Fruit fly (Drosophila melanogaster) whole organism, embryonic: ENCODE results near the gene CG14931.

Experiments used
- Ada2b ChIP-seq: fragments of 200-800 bp; sonication (Bioruptor generic); IDR thresholded peaks from 2 replicates; pipeline ENCODE4 v1.3.6; 2022; ENCODE audit warnings: missing biosample characterization, missing genetic modification characterization
- Asciz ChIP-seq: fragments of 200-800 bp; sonication (Bioruptor generic); optimal IDR thresholded peaks from 2 replicates; lab custom pipeline; 2017; ENCODE audit warnings: missing biosample characterization, mild to moderate bottlenecking, missing genetic modification characterization, missing genetic modification reagents
- Blimp-1 ChIP-seq: fragments of 200-800 bp; sonication (Bioruptor generic); optimal IDR thresholded peaks from 3 replicates; lab custom pipeline; 2018; ENCODE audit warnings: missing biosample characterization, missing genetic modification characterization, mild to moderate bottlenecking, moderate library complexity, missing genetic modification reagents
- CG10366 ChIP-seq: fragments of 200-800 bp; sonication (Bioruptor generic); IDR thresholded peaks from 2 replicates; pipeline ENCODE4 v1.3.6; 2022; ENCODE audit warnings: missing biosample characterization, missing genetic modification characterization
- CG10431 ChIP-seq: fragments of 200-800 bp; sonication (Bioruptor generic); optimal IDR thresholded peaks from 3 replicates; lab custom pipeline; 2018; ENCODE audit warnings: missing biosample characterization, mild to moderate bottlenecking, missing genetic modification characterization
- CG11456 ChIP-seq: fragments of 200-800 bp; sonication (Bioruptor generic); IDR thresholded peaks from 3 replicates; pipeline ENCODE4 v1.3.6; 2022; ENCODE audit warnings: missing biosample characterization, missing genetic modification characterization
- CG12071 ChIP-seq: fragments of 200-800 bp; sonication (Bioruptor generic); optimal IDR thresholded peaks from 3 replicates; lab custom pipeline; 2018; ENCODE audit warnings: missing biosample characterization, mild to moderate bottlenecking, missing genetic modification characterization
- CG1233 ChIP-seq: fragments of 200-800 bp; sonication (Bioruptor generic); optimal IDR thresholded peaks from 4 replicates; lab custom pipeline; 2018; ENCODE audit warnings: missing biosample characterization, mild to moderate bottlenecking, missing genetic modification characterization
- CG14710 ChIP-seq: fragments of 200-800 bp; sonication (Bioruptor generic); optimal IDR thresholded peaks from 3 replicates; lab custom pipeline; 2019; ENCODE audit warnings: missing biosample characterization, mild to moderate bottlenecking, missing genetic modification characterization, moderate library complexity
- CG1529 ChIP-seq: fragments of 200-800 bp; sonication (Bioruptor generic); optimal IDR thresholded peaks from 3 replicates; lab custom pipeline; 2018; ENCODE audit warnings: missing biosample characterization, missing genetic modification characterization
- CG16815 ChIP-seq: fragments of 200-800 bp; sonication (Bioruptor generic); optimal IDR thresholded peaks from 3 replicates; lab custom pipeline; 2017; ENCODE audit warnings: missing biosample characterization, mild to moderate bottlenecking, missing genetic modification characterization
- CG17361 ChIP-seq: fragments of 200-800 bp; sonication (Bioruptor generic); IDR thresholded peaks from 3 replicates; pipeline ENCODE4 v1.3.6; 2022; ENCODE audit warnings: missing biosample characterization, missing genetic modification characterization
- CG17912 ChIP-seq: fragments of 200-800 bp; sonication (Bioruptor generic); optimal IDR thresholded peaks from 2 replicates; lab custom pipeline; 2018; ENCODE audit warnings: missing biosample characterization, mild to moderate bottlenecking, missing genetic modification characterization
- CG18599 ChIP-seq: fragments of 200-800 bp; sonication (Bioruptor generic); optimal IDR thresholded peaks from 3 replicates; lab custom pipeline; 2017; ENCODE audit warnings: missing biosample characterization, missing genetic modification characterization, mild to moderate bottlenecking, moderate library complexity, missing genetic modification reagents
- CG2120 ChIP-seq: fragments of 200-800 bp; sonication (Bioruptor generic); optimal IDR thresholded peaks from 3 replicates; lab custom pipeline; 2016; ENCODE audit warnings: missing biosample characterization, missing genetic modification characterization
- CG2202 ChIP-seq: fragments of 200-800 bp; sonication (Bioruptor generic); optimal IDR thresholded peaks from 2 replicates; lab custom pipeline; 2018; ENCODE audit warnings: missing biosample characterization, mild to moderate bottlenecking, missing genetic modification characterization
- CG2678 ChIP-seq: fragments of 200-800 bp; sonication (Bioruptor generic); optimal IDR thresholded peaks from 3 replicates; lab custom pipeline; 2019; ENCODE audit warnings: missing biosample characterization, mild to moderate bottlenecking, missing genetic modification characterization, moderate library complexity
- CG33213 ChIP-seq: fragments of 200-800 bp; sonication (Bioruptor generic); optimal IDR thresholded peaks from 3 replicates; lab custom pipeline; 2016; ENCODE audit warnings: missing biosample characterization, missing genetic modification characterization
- CG6175 ChIP-seq: fragments of 200-800 bp; sonication (Bioruptor generic); IDR thresholded peaks from 3 replicates; pipeline ENCODE4 v1.3.6; 2022; ENCODE audit warnings: missing biosample characterization, missing genetic modification characterization
- CG7372 ChIP-seq: fragments of 200-800 bp; sonication (Bioruptor generic); IDR thresholded peaks from 2 replicates; pipeline ENCODE4 v1.3.6; 2022; ENCODE audit warnings: missing biosample characterization, missing genetic modification characterization
- CG8290 ChIP-seq, 3 experiments: fragments of 200-800 bp; sonication (Bioruptor generic); optimal IDR thresholded peaks; 2 replicates each; lab custom pipeline; 2016 to 2019; ENCODE audit warnings: missing biosample characterization in 3 of 3, missing genetic modification characterization in 3 of 3, mild to moderate bottlenecking in 2 of 3, moderate library complexity in 1 of 3
- CG8388 ChIP-seq: fragments of 200-800 bp; sonication (Bioruptor generic); optimal IDR thresholded peaks from 2 replicates; lab custom pipeline; 2019; ENCODE audit warnings: missing biosample characterization, mild to moderate bottlenecking, missing genetic modification characterization, moderate library complexity
- CG9727 ChIP-seq: fragments of 200-800 bp; sonication (Bioruptor generic); optimal IDR thresholded peaks from 3 replicates; lab custom pipeline; 2017; ENCODE audit warnings: missing biosample characterization, mild to moderate bottlenecking, missing genetic modification characterization
- CoRest ChIP-seq: fragments of 200-800 bp; sonication (Bioruptor generic); optimal IDR thresholded peaks from 3 replicates; lab custom pipeline; 2018; ENCODE audit warnings: missing biosample characterization, mild to moderate bottlenecking, missing genetic modification characterization, moderate library complexity
- D19B ChIP-seq: fragments of 200-800 bp; sonication (Bioruptor generic); optimal IDR thresholded peaks from 2 replicates; lab custom pipeline; 2017; ENCODE audit warnings: missing biosample characterization, mild to moderate bottlenecking, missing genetic modification characterization
- ERR ChIP-seq: fragments of 200-800 bp; sonication (Bioruptor generic); optimal IDR thresholded peaks from 2 replicates; lab custom pipeline; 2016; ENCODE audit warnings: missing biosample characterization, missing genetic modification characterization
- Fer2 ChIP-seq: fragments of 200-800 bp; sonication (Bioruptor generic); optimal IDR thresholded peaks from 2 replicates; lab custom pipeline; 2018; ENCODE audit warnings: missing biosample characterization, mild to moderate bottlenecking, missing genetic modification characterization, moderate library complexity
- Jarid2 ChIP-seq: fragments of 200-800 bp; sonication (Bioruptor generic); optimal IDR thresholded peaks from 3 replicates; lab custom pipeline; 2017; ENCODE audit warnings: mild to moderate bottlenecking, missing biosample characterization, missing genetic modification reagents, missing genetic modification characterization
- Kr ChIP-seq: fragments of 200-800 bp; sonication (Bioruptor generic); optimal IDR thresholded peaks from 2 replicates; lab custom pipeline; 2017; ENCODE audit warnings: missing biosample characterization, mild to moderate bottlenecking, missing genetic modification characterization
- NK7.1 ChIP-seq: fragments of 200-800 bp; sonication (Bioruptor generic); optimal IDR thresholded peaks from 3 replicates; lab custom pipeline; 2016; ENCODE audit warnings: missing biosample characterization, missing genetic modification characterization
- NfI ChIP-seq: fragments of 200-800 bp; sonication (Bioruptor generic); optimal IDR thresholded peaks from 3 replicates; lab custom pipeline; 2018; ENCODE audit warnings: missing biosample characterization, mild to moderate bottlenecking, missing genetic modification characterization, moderate library complexity
- Oaz ChIP-seq: fragments of 200-800 bp; sonication (Bioruptor generic); IDR thresholded peaks from 2 replicates; pipeline ENCODE4 v1.3.6; 2022; ENCODE audit warnings: missing biosample characterization, missing genetic modification characterization
- Pdp1 ChIP-seq, 2 experiments: fragments of 200-800 bp; sonication (Bioruptor generic); optimal IDR thresholded peaks; 3 replicates each; lab custom pipeline; 2016; ENCODE audit warnings: missing biosample characterization in 2 of 2, missing genetic modification characterization in 2 of 2, mild to moderate bottlenecking in 1 of 2, moderate library complexity in 1 of 2
- Sox102F ChIP-seq: fragments of 200-800 bp; sonication (Bioruptor generic); optimal IDR thresholded peaks from 2 replicates; lab custom pipeline; 2018; ENCODE audit warnings: missing biosample characterization, mild to moderate bottlenecking, missing genetic modification characterization, moderate library complexity
- Sry-β ChIP-seq: fragments of 200-800 bp; sonication (Bioruptor generic); optimal IDR thresholded peaks from 2 replicates; lab custom pipeline; 2018; ENCODE audit warnings: missing biosample characterization, mild to moderate bottlenecking, missing genetic modification characterization, moderate library complexity
- Ssrp ChIP-seq: fragments of 200-800 bp; sonication (Bioruptor generic); optimal IDR thresholded peaks from 2 replicates; lab custom pipeline; 2018; ENCODE audit warnings: missing biosample characterization, mild to moderate bottlenecking, missing genetic modification characterization, moderate library complexity
- ab ChIP-seq: fragments of 200-800 bp; sonication (Bioruptor generic); optimal IDR thresholded peaks from 2 replicates; lab custom pipeline; 2016; ENCODE audit warnings: missing biosample characterization, missing genetic modification characterization
- abd-A ChIP-seq: fragments of 200-800 bp; sonication (Bioruptor generic); optimal IDR thresholded peaks from 3 replicates; lab custom pipeline; 2019; ENCODE audit warnings: missing biosample characterization, mild to moderate bottlenecking, missing genetic modification characterization, moderate library complexity
- corto ChIP-seq: fragments of 200-800 bp; sonication (Bioruptor generic); optimal IDR thresholded peaks from 2 replicates; lab custom pipeline; 2016; ENCODE audit warnings: missing biosample characterization, mild to moderate bottlenecking, missing genetic modification characterization, moderate library complexity
- cwo ChIP-seq: fragments of 200-800 bp; sonication (Bioruptor generic); optimal IDR thresholded peaks from 3 replicates; lab custom pipeline; 2017; ENCODE audit warnings: missing biosample characterization, missing genetic modification characterization, mild to moderate bottlenecking, moderate library complexity, missing genetic modification reagents
- dati ChIP-seq: fragments of 200-800 bp; sonication (Bioruptor generic); IDR thresholded peaks from 2 replicates; pipeline ENCODE4 v1.3.6; 2022; ENCODE audit warnings: missing biosample characterization, missing genetic modification characterization
- ind ChIP-seq: fragments of 200-800 bp; sonication (Bioruptor generic); optimal IDR thresholded peaks from 3 replicates; lab custom pipeline; 2016; ENCODE audit warnings: missing biosample characterization, missing genetic modification characterization
- kay ChIP-seq: fragments of 200-800 bp; sonication (Bioruptor generic); optimal IDR thresholded peaks from 2 replicates; lab custom pipeline; 2016; ENCODE audit warnings: missing biosample characterization, missing genetic modification characterization
- kni ChIP-seq: fragments of 200-800 bp; sonication (Bioruptor generic); optimal IDR thresholded peaks from 3 replicates; lab custom pipeline; 2017; ENCODE audit warnings: mild to moderate bottlenecking, missing biosample characterization, missing genetic modification reagents, missing genetic modification characterization
- phol ChIP-seq: fragments of 200-800 bp; sonication (Bioruptor generic); optimal IDR thresholded peaks from 3 replicates; lab custom pipeline; 2018; ENCODE audit warnings: missing biosample characterization, mild to moderate bottlenecking, missing genetic modification characterization, moderate library complexity
- pnt ChIP-seq: fragments of 200-800 bp; sonication (Bioruptor generic); optimal IDR thresholded peaks from 3 replicates; lab custom pipeline; 2016; ENCODE audit warnings: missing biosample characterization, missing genetic modification characterization
- ranshi ChIP-seq: fragments of 200-800 bp; sonication (Bioruptor generic); IDR thresholded peaks from 2 replicates; pipeline ENCODE4 v1.3.6; 2022; ENCODE audit warnings: missing biosample characterization, missing genetic modification characterization
- slp2 ChIP-seq: fragments of 200-800 bp; sonication (Bioruptor generic); optimal IDR thresholded peaks from 2 replicates; lab custom pipeline; 2016; ENCODE audit warnings: missing biosample characterization, missing genetic modification characterization
- tgo ChIP-seq: fragments of 200-800 bp; sonication (Bioruptor generic); IDR thresholded peaks from 3 replicates; pipeline ENCODE4 v1.3.6; 2022; ENCODE audit warnings: missing biosample characterization, missing genetic modification characterization
- tio ChIP-seq: fragments of 200-800 bp; sonication (Bioruptor generic); optimal IDR thresholded peaks from 2 replicates; lab custom pipeline; 2017; ENCODE audit warnings: missing biosample characterization, missing genetic modification characterization, inconsistent platforms
- zfh2 ChIP-seq: fragments of 200-800 bp; sonication (Bioruptor generic); optimal IDR thresholded peaks from 2 replicates; lab custom pipeline; 2016; ENCODE audit warnings: missing biosample characterization, missing genetic modification characterization

Gene CG14931

dm6 chr2L:11808327-11808701 is 20.2 kb downstream of the CG14931 start (continued):
- TF ChIP-seq CG9727 (peak; percentile 1), Ssrp (peak; percentile 18), cwo (GFP tag; lab: Kevin White, UChicago) (no peak), Sry-β (GFP tag; lab: Kevin White, UChicago) (peak; percentile 95), Jarid2 (GFP tag; lab: Kevin White, UChicago) (no peak), Blimp-1 (GFP tag; lab: Kevin White, UChicago) (no peak), CG2120 (GFP tag; lab: Kevin White, UChicago) (no peak), slp2 (GFP tag; lab: Kevin White, UChicago) (no peak), Asciz (GFP tag; lab: Kevin White, UChicago) (no peak), CG7372 (no peak), ab (no peak), CG8290 (GFP tag; optimal IDR thresholded peaks at IDR 0.05; lab: Kevin White, UChicago) (no peak), CG8290 (tag; optimal IDR thresholded peaks at IDR 0.05; lab: Kevin White, UChicago) (no peak), Kr (GFP tag; lab: Kevin White, UChicago) (no peak), CoRest (tag; lab: Kevin White, UChicago) (peak; percentile 48), NfI (GFP tag; lab: Kevin White, UChicago) (no peak), ranshi (GFP tag; lab: Robert Waterston, UW) (no peak), CG2202 (tag; lab: Kevin White, UChicago) (no peak), Ada2b (no peak), CG8388 (GFP tag; lab: Kevin White, UChicago) (no peak), ind (no peak), CG17912 (no peak), CG10431 (GFP tag; lab: Kevin White, UChicago) (no peak), Fer2 (tag; lab: Kevin White, UChicago) (no peak), abd-A (no peak), D19B (GFP tag; lab: Kevin White, UChicago) (no peak), CG18599 (GFP tag; lab: Kevin White, UChicago) (no peak), tio (GFP tag; lab: Kevin White, UChicago) (no peak), kni (GFP tag; lab: Kevin White, UChicago) (no peak), CG11456 (GFP tag; lab: Robert Waterston, UW) (no peak), CG12071 (no peak), CG1233 (GFP tag; lab: Kevin White, UChicago) (no peak), CG6175 (GFP tag; lab: Robert Waterston, UW) (no peak), Pdp1 (GFP tag; optimal IDR thresholded peaks at IDR 0.05; lab: Kevin White, UChicago) (no peak), pnt (GFP tag; lab: Kevin White, UChicago) (no peak), kay (GFP tag; lab: Kevin White, UChicago) (no peak), corto (no peak), phol (tag; lab: Kevin White, UChicago) (no peak), CG14710 (tag; lab: Kevin White, UChicago) (no peak), zfh2 (GFP tag; lab: Kevin White, UChicago) (no peak), ERR (GFP tag; lab: Kevin White, UChicago) (no peak), dati (GFP tag; lab: Robert Waterston, UW) (no peak), CG33213 (GFP tag; lab: Kevin White, UChicago) (no peak), CG1529 (GFP tag; lab: Kevin White, UChicago) (no peak), CG16815 (no peak), CG17361 (peak; percentile 55), tgo (GFP tag; lab: Robert Waterston, UW) (no peak), CG2678 (peak; percentile 16), CG10366 (no peak), Sox102F (GFP tag; lab: Kevin White, UChicago) (no peak), Oaz (GFP tag; lab: Robert Waterston, UW) (no peak), NK7.1 (no peak)
